Fruit fly (Drosophila melanogaster) whole organism, wandering third instar larva: ENCODE measurements around the gene CG7330.

ENCODE experiments used
- Abd-B ChIP-seq: fragments of >200 bp; optimal IDR thresholded peaks from 2 replicates; lab custom pipeline; 2017; ENCODE audit warnings: missing biosample characterization, missing genetic modification characterization
- CG32264 ChIP-seq: fragments of 200-800 bp; sonication (Bioruptor generic); optimal IDR thresholded peaks from 2 replicates; lab custom pipeline; 2016; ENCODE audit warnings: missing biosample characterization, missing genetic modification characterization
- CG9705 ChIP-seq: fragments of 200-800 bp; sonication (Bioruptor generic); optimal IDR thresholded peaks from 2 replicates; lab custom pipeline; 2018; ENCODE audit warnings: missing biosample characterization, mild to moderate bottlenecking, missing genetic modification characterization
- Dfd ChIP-seq: fragments of >200 bp; optimal IDR thresholded peaks from 2 replicates; lab custom pipeline; 2017; ENCODE audit warnings: missing biosample characterization, missing genetic modification characterization
- GATAd ChIP-seq: sonication (Bioruptor generic); optimal IDR thresholded peaks from 2 replicates; lab custom pipeline; 2016; ENCODE audit warnings: missing biosample characterization, missing genetic modification characterization
- HLH106 ChIP-seq: fragments of 200-800 bp; optimal IDR thresholded peaks from 3 replicates; lab custom pipeline; 2019; ENCODE audit warnings: missing biosample characterization, mild to moderate bottlenecking, missing genetic modification characterization, moderate library complexity
- Hnf4 ChIP-seq: fragments of 200-800 bp; sonication (Bioruptor generic); optimal IDR thresholded peaks from 2 replicates; lab custom pipeline; 2016; ENCODE audit warnings: missing biosample characterization, mild to moderate bottlenecking, missing genetic modification characterization
- Hr78 ChIP-seq: fragments of >200 bp; optimal IDR thresholded peaks from 2 replicates; lab custom pipeline; 2017; ENCODE audit warnings: missing biosample characterization, missing genetic modification characterization
- Hr83 ChIP-seq: fragments of 200-300 bp; sonication (Bioruptor generic); optimal IDR thresholded peaks from 2 replicates; lab custom pipeline; 2016; ENCODE audit warnings: missing biosample characterization, mild to moderate bottlenecking, missing genetic modification characterization, moderate library complexity; ENCODE audit not compliant: poor library complexity, severe bottlenecking
- Jra ChIP-seq: sonication (Bioruptor generic); optimal IDR thresholded peaks from 2 replicates; lab custom pipeline; 2016; ENCODE audit warnings: missing biosample characterization, missing genetic modification characterization
- Mio ChIP-seq: sonication (Bioruptor generic); optimal IDR thresholded peaks from 2 replicates; lab custom pipeline; 2016; ENCODE audit warnings: missing biosample characterization, missing genetic modification characterization
- OdsH ChIP-seq: fragments of 200-800 bp; sonication (Bioruptor generic); optimal IDR thresholded peaks from 2 replicates; lab custom pipeline; 2016; ENCODE audit warnings: missing biosample characterization, mild to moderate bottlenecking, missing genetic modification characterization
- Rel ChIP-seq, 2 experiments: fragments of 200-800 bp; sonication (Bioruptor generic) in 1 of 2; optimal IDR thresholded peaks; 2 replicates in 1 of 2; 3 replicates in 1 of 2; lab custom pipeline; 2016 to 2019; ENCODE audit warnings: mild to moderate bottlenecking in 2 of 2, missing biosample characterization in 2 of 2, missing genetic modification characterization in 2 of 2, moderate library complexity in 1 of 2
- Sp1 ChIP-seq: fragments of 200-800 bp; sonication (Bioruptor generic); optimal IDR thresholded peaks from 3 replicates; lab custom pipeline; 2019; ENCODE audit warnings: missing biosample characterization, mild to moderate bottlenecking, missing genetic modification characterization, moderate library complexity
- Vsx2 ChIP-seq: fragments of 200-300, 225-300 bp; sonication (Bioruptor generic); optimal IDR thresholded peaks from 2 replicates; lab custom pipeline; 2018; ENCODE audit warnings: missing biosample characterization, missing genetic modification characterization; ENCODE audit not compliant: partially characterized antibody
- br ChIP-seq: fragments of 200-800 bp; sonication (Bioruptor generic); optimal IDR thresholded peaks from 2 replicates; lab custom pipeline; 2016; ENCODE audit warnings: missing biosample characterization, missing genetic modification characterization
- brk ChIP-seq: fragments of 200-800 bp; sonication (Bioruptor generic); optimal IDR thresholded peaks from 2 replicates; lab custom pipeline; 2016; ENCODE audit warnings: missing biosample characterization, mild to moderate bottlenecking, missing genetic modification characterization
- dmrt93B ChIP-seq: fragments of 200-800 bp; sonication (Bioruptor generic); optimal IDR thresholded peaks from 2 replicates; lab custom pipeline; 2018; ENCODE audit warnings: missing biosample characterization, mild to moderate bottlenecking, missing genetic modification characterization
- ey ChIP-seq: fragments of 200-800 bp; sonication (Bioruptor generic); optimal IDR thresholded peaks from 2 replicates; lab custom pipeline; 2016; ENCODE audit warnings: missing biosample characterization, missing genetic modification characterization
- foxo ChIP-seq, 2 experiments: fragments of 200-800 bp; sonication (Bioruptor generic); optimal IDR thresholded peaks; 2 replicates in 1 of 2; 3 replicates in 1 of 2; lab custom pipeline; 2016 to 2017; ENCODE audit warnings: missing biosample characterization in 2 of 2, missing genetic modification characterization in 2 of 2
- fru ChIP-seq: fragments of 200-800 bp; sonication (Bioruptor generic); optimal IDR thresholded peaks from 3 replicates; lab custom pipeline; 2016; ENCODE audit warnings: missing biosample characterization, mild to moderate bottlenecking, missing genetic modification characterization
- h ChIP-seq: fragments of 200-800 bp; sonication (Bioruptor generic); optimal IDR thresholded peaks from 3 replicates; lab custom pipeline; 2016; ENCODE audit warnings: missing biosample characterization, mild to moderate bottlenecking, missing genetic modification characterization
- lola ChIP-seq: fragments of >200 bp; optimal IDR thresholded peaks from 2 replicates; lab custom pipeline; 2017; ENCODE audit warnings: missing biosample characterization, missing genetic modification characterization
- pan ChIP-seq: fragments of >200 bp; optimal IDR thresholded peaks from 2 replicates; lab custom pipeline; 2017
- psq ChIP-seq: fragments of 200-800 bp; sonication (Bioruptor generic); optimal IDR thresholded peaks from 3 replicates; lab custom pipeline; 2017; ENCODE audit warnings: missing biosample characterization, mild to moderate bottlenecking, missing genetic modification characterization, moderate library complexity
- rgr ChIP-seq: fragments of 200-800 bp; sonication (Bioruptor generic); optimal IDR thresholded peaks from 3 replicates; lab custom pipeline; 2016; ENCODE audit warnings: missing biosample characterization, mild to moderate bottlenecking, missing genetic modification characterization
- sage ChIP-seq: fragments of 200-800 bp; sonication (Bioruptor generic); optimal IDR thresholded peaks from 2 replicates; lab custom pipeline; 2016; ENCODE audit warnings: missing biosample characterization, mild to moderate bottlenecking, missing genetic modification characterization
- sv ChIP-seq: fragments of 200-800 bp; sonication (Bioruptor generic); optimal IDR thresholded peaks from 3 replicates; lab custom pipeline; 2016; ENCODE audit warnings: missing biosample characterization, missing genetic modification characterization
- usp ChIP-seq: fragments of >200 bp; optimal IDR thresholded peaks from 2 replicates; lab custom pipeline; 2017; ENCODE audit warnings: missing biosample characterization, missing genetic modification characterization
- woc ChIP-seq: sonication (Bioruptor generic); optimal IDR thresholded peaks from 2 replicates; lab custom pipeline; 2016; ENCODE audit warnings: missing biosample characterization, mild to moderate bottlenecking, missing genetic modification characterization

CG7330 gene

dm6 chr3L:18148418-18148973, at the start of gene CG7330:
Gene CG7330, plus strand, starts transcription at chr3L:18148923.
- TF ChIP-seq foxo (GFP tag; optimal IDR thresholded peaks at IDR 0.05; lab: Kevin White, UChicago) (peak in 1 of 2 experiments; percentile 87), ey (GFP tag; lab: Kevin White, UChicago) (peak; percentile 62), Hr78 (GFP tag; lab: Kevin White, UChicago) (no peak), h (GFP tag; lab: Kevin White, UChicago) (peak; percentile 81), OdsH (GFP tag; lab: Kevin White, UChicago) (peak; percentile 88), lola (no peak), HLH106 (tag; lab: Kevin White, UChicago) (peak; percentile 86), sage (GFP tag; lab: Kevin White, UChicago) (peak; percentile 5), br (GFP tag; lab: Kevin White, UChicago) (peak; percentile 58), pan (no peak), Hr83 (no peak), Jra (peak; percentile 6), brk (peak; percentile 11), fru (peak; percentile 77), Rel (GFP tag; optimal IDR thresholded peaks at IDR 0.05; lab: Kevin White, UChicago) (no peak), Rel (tag; optimal IDR thresholded peaks at IDR 0.05; lab: Kevin White, UChicago) (no peak), dmrt93B (GFP tag; lab: Kevin White, UChicago) (peak; percentile 76), rgr (GFP tag; lab: Kevin White, UChicago) (peak; percentile 78), woc (GFP tag; lab: Kevin White, UChicago) (peak; percentile 10), Sp1 (GFP tag; lab: Kevin White, UChicago) (peak; percentile 88), Hnf4 (peak; percentile 65), sv (peak; percentile 87), Abd-B (GFP tag; lab: Kevin White, UChicago) (no peak), CG9705 (GFP tag; lab: Kevin White, UChicago) (peak; percentile 58), CG32264 (GFP tag; lab: Kevin White, UChicago) (no peak), psq (GFP tag; lab: Kevin White, UChicago) (peak; percentile 77)

- TF ChIP-seq h (GFP tag; lab: Kevin White, UChicago), result peak; percentile 37
- peak in 1 of 2 experiments; percentile 43 for TF ChIP-seq foxo (GFP tag; optimal IDR thresholded peaks at IDR 0.05; lab: Kevin White, UChicago)
- TF ChIP-seq Hnf4, result no peak
- peak; percentile 48 for TF ChIP-seq rgr (GFP tag; lab: Kevin White, UChicago)
- TF ChIP-seq psq (GFP tag; lab: Kevin White, UChicago), result no peak
- TF ChIP-seq HLH106 (tag; lab: Kevin White, UChicago), result peak; percentile 24
- TF ChIP-seq OdsH (GFP tag; lab: Kevin White, UChicago), result peak; percentile 10
- peak; percentile 35 for TF ChIP-seq fru
- peak; percentile 53 for TF ChIP-seq br (GFP tag; lab: Kevin White, UChicago)
- TF ChIP-seq lola, result no peak
- TF ChIP-seq usp (GFP tag; lab: Kevin White, UChicago), result no peak
- TF ChIP-seq pan, result no peak
- TF ChIP-seq Dfd (GFP tag; lab: Kevin White, UChicago), result no peak
- TF ChIP-seq ey (GFP tag; lab: Kevin White, UChicago), result peak; percentile 46
- TF ChIP-seq Rel (GFP tag; optimal IDR thresholded peaks at IDR 0.05; lab: Kevin White, UChicago), result no peak
- TF ChIP-seq Rel (tag; optimal IDR thresholded peaks at IDR 0.05; lab: Kevin White, UChicago), result peak; percentile 6
- TF ChIP-seq Vsx2, result no peak
- no peak for TF ChIP-seq GATAd (GFP tag; lab: Kevin White, UChicago)
- no peak for TF ChIP-seq woc (GFP tag; lab: Kevin White, UChicago)
- TF ChIP-seq Sp1 (GFP tag; lab: Kevin White, UChicago), result peak; percentile 12
Measured at dm6 chr3L:18099715-18100114, 49.0 kb upstream of the CG7330 start.

dm6 chr3L:18101421-18101996, 47.2 kb upstream of the CG7330 start:
- TF ChIP-seq OdsH (GFP tag; lab: Kevin White, UChicago) (no peak), woc (GFP tag; lab: Kevin White, UChicago) (peak; percentile 7), Mio (GFP tag; lab: Kevin White, UChicago) (no peak), HLH106 (tag; lab: Kevin White, UChicago) (no peak), fru (peak; percentile 31), lola (no peak), psq (GFP tag; lab: Kevin White, UChicago) (no peak), pan (no peak)

- no peak for TF ChIP-seq Dfd (GFP tag; lab: Kevin White, UChicago)
- no peak for TF ChIP-seq ey (GFP tag; lab: Kevin White, UChicago)
- TF ChIP-seq psq (GFP tag; lab: Kevin White, UChicago), result no peak
- TF ChIP-seq sv, result no peak
- no peak for TF ChIP-seq Vsx2
- no peak for TF ChIP-seq lola
- no peak for TF ChIP-seq h (GFP tag; lab: Kevin White, UChicago)
- TF ChIP-seq Hr78 (GFP tag; lab: Kevin White, UChicago), result no peak
- TF ChIP-seq Mio (GFP tag; lab: Kevin White, UChicago), result no peak
- TF ChIP-seq dmrt93B (GFP tag; lab: Kevin White, UChicago), result no peak
- no peak for TF ChIP-seq fru
Measured at dm6 chr3L:18102161-18102565, 46.6 kb upstream of the CG7330 start.
